Worm (Caenorhabditis elegans) whole organism, early embryonic: ENCODE results near the gene zhp-4.

Experiments
- B0310.2 ChIP-seq: sonication (generic microtip); optimal IDR thresholded peaks from 2 replicates; lab custom pipeline; 2016; ENCODE audit warnings: mild to moderate bottlenecking, missing genetic modification characterization, missing compliant biosample characterization
- F13C5.2 ChIP-seq: sonication (generic microtip); optimal IDR thresholded peaks from 2 replicates; lab custom pipeline; 2017; ENCODE audit warnings: mild to moderate bottlenecking, missing genetic modification characterization, inconsistent platforms, missing compliant biosample characterization
- ama-1 ChIP-seq: fragments of 150-350 bp; optimal IDR thresholded peaks from 2 replicates; lab custom pipeline; 2014
- hmg-4 ChIP-seq: fragments of 200-800 bp; sonication (Bioruptor generic); optimal IDR thresholded peaks from 2 replicates; lab custom pipeline; 2018; ENCODE audit warnings: mild to moderate bottlenecking, missing genetic modification characterization, missing compliant biosample characterization
- tbx-11 ChIP-seq: fragments of 200-800 bp; sonication (Bioruptor generic); IDR thresholded peaks from 2 replicates; pipeline ENCODE4 v1.3.6; 2022; ENCODE audit warnings: missing genetic modification characterization, missing compliant biosample characterization
- tbx-37 ChIP-seq: fragments of 200-800 bp; sonication (Bioruptor generic); conservative IDR thresholded peaks from 2 replicates; pipeline ENCODE4 v1.3.6; 2022; ENCODE audit warnings: missing genetic modification reagents, missing genetic modification characterization, missing compliant biosample characterization
- tra-4 ChIP-seq: sonication (generic microtip); optimal IDR thresholded peaks from 2 replicates; lab custom pipeline; 2017; ENCODE audit warnings: missing genetic modification characterization, missing compliant biosample characterization

- TF ChIP-seq B0310.2 (tag; lab: Kevin White, UChicago), result no peak
- TF ChIP-seq tbx-37 (GFP tag; lab: Robert Waterston, UW), result no peak
- TF ChIP-seq tra-4 (tag; lab: Kevin White, UChicago), result no peak
- TF ChIP-seq ama-1 (lab: Kevin White, UChicago), result no peak
- no peak for TF ChIP-seq F13C5.2
- TF ChIP-seq tbx-11 (GFP tag; lab: Robert Waterston, UW), result no peak
- TF ChIP-seq hmg-4 (GFP tag; lab: Kevin White, UChicago), result no peak
Measured at ce11 chrV:19133507-19133906, 31.9 kb upstream of the zhp-4 start, which contains the start of gene Y39B6A.10.
